Worm (Caenorhabditis elegans) whole organism, L2 larva: ENCODE measurements around the gene prx-13.

Experiments used
- R02D3.7 ChIP-seq: fragments of 150-350 bp; optimal IDR thresholded peaks from 2 replicates; lab custom pipeline; 2014; ENCODE audit warnings: missing biosample characterization, missing genetic modification characterization
- aly-2 ChIP-seq: fragments of 150-350 bp; optimal IDR thresholded peaks from 2 replicates; lab custom pipeline; 2014; ENCODE audit warnings: missing biosample characterization, missing genetic modification characterization
- blmp-1 ChIP-seq: sonication (generic microtip); optimal IDR thresholded peaks from 2 replicates; lab custom pipeline; 2017; ENCODE audit warnings: missing genetic modification characterization, mild to moderate bottlenecking, missing compliant biosample characterization, antibody characterized with exemption, moderate library complexity; ENCODE audit not compliant: insufficient read depth
- elt-3 ChIP-seq: sonication (generic microtip); optimal IDR thresholded peaks from 2 replicates; lab custom pipeline; 2017; ENCODE audit warnings: missing biosample characterization, missing genetic modification characterization
- mdl-1 ChIP-seq, 2 experiments: fragments of 150-350 bp in 1 of 2; sonication (generic microtip) in 1 of 2; optimal IDR thresholded peaks; 2 replicates each; lab custom pipeline; 2017; ENCODE audit warnings: missing biosample characterization in 2 of 2, missing genetic modification characterization in 2 of 2
- nhr-77 ChIP-seq: fragments of 150-350 bp; optimal IDR thresholded peaks from 2 replicates; lab custom pipeline; 2014; ENCODE audit warnings: missing biosample characterization, missing genetic modification characterization
- peb-1 ChIP-seq: fragments of 150-350 bp; optimal IDR thresholded peaks from 2 replicates; lab custom pipeline; 2014; ENCODE audit warnings: missing biosample characterization, missing genetic modification characterization
- unc-39 ChIP-seq: fragments of 150-350 bp; optimal IDR thresholded peaks from 2 replicates; lab custom pipeline; 2014; ENCODE audit warnings: missing biosample characterization, missing genetic modification characterization
- unc-62 ChIP-seq: fragments of 150-350 bp; optimal IDR thresholded peaks from 2 replicates; lab custom pipeline; 2014; ENCODE audit warnings: missing biosample characterization, missing genetic modification reagents, missing genetic modification characterization

DNA sequence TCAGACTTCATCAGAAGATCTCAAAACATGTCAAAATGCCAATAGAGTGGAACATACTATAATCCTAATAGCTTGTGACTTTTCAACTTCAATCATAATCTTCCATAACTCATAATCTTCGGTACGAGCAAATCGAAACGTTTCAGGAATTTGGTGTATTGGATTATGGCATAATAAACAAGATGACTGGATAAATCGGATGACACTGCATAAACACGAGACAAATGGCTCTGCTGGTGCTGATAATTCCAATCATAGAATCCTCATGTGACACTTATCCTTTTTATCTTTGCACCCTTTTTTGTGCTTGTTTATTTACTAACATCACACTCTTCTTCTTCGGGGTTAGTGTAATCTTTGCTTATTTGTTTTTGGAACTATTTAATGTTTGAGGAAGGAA is 31.2 kb upstream of the prx-13 start:
- TF ChIP-seq unc-62 (GFP tag; lab: Kevin White, UChicago) (no peak), blmp-1 (no peak), mdl-1 (tag; optimal IDR thresholded peaks at IDR 0.05; lab: Kevin White, UChicago) (no peak), peb-1 (tag; lab: Kevin White, UChicago) (no peak), R02D3.7 (no peak), nhr-77 (tag; lab: Kevin White, UChicago) (no peak), aly-2 (tag; lab: Kevin White, UChicago) (no peak), elt-3 (tag; lab: Kevin White, UChicago) (no peak), unc-39 (tag; lab: Kevin White, UChicago) (no peak)
